Fruit fly (Drosophila melanogaster): ENCODE results near the gene Rpt3.

The Rpt3 gene

DNA sequence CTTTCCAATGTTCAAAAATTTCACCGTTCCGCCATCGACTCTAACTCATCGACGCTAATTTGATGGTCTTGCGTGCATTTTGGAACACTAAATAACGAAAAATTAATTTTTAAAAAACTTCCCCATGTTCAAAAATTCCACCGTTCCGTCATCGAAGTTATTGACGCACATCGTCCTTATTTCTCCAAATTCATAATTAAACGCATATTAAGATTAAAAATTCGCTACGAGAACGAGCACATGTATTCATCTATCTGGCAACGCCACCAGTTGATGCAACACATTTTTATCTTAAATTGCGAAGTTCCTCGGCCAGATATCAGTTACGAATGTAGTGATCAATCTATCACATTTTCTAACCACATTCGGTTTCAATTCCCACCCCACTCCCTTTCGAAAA lies 24.3 kb downstream of the Rpt3 start, which contains the start of gene Lint-1:
Lint-1 (plus strand) TSS at position 123 of the 400 bp plus-strand sequence.
- no peak for TF ChIP-seq noc (tag; optimal IDR thresholded peaks at IDR 0.05)

- TF ChIP-seq noc (tag; optimal IDR thresholded peaks at IDR 0.05): no peak
These were observed 28.5 kb downstream of the Rpt3 start for dm6 chrX:11153413-11153812.

DNA sequence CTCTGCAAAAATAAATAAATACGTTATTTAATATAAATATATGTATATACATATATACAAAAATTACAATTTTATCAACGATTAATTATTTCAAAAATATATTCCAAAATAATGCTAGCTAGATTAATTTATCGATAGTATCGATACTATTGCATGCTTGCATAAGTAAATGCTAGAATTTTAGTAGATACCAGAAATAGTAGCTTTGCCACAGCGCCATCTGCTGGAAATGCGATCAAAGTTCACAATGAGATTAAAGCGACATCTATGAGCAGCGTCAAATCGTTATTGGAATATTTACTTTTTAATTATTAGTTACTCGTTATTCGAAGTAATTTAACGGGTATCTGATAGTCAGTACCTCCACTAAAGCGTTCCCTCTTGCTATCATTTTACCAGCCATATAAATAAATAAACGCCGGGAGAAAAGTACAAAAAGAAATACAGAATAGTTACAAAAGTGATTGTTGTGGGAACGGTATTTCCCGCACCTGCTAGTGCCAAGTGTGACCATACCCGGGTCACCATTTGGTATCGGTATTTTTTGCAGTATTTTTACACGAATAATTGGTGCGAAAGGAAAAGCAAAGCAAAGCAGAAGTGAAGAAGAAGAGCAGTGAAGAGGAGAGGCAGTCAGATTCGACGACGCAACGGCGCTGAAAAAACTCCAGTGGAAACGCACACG lies 29.1 kb downstream of the Rpt3 start, which contains the start of the genes rtv and Dlic:
rtv (minus strand) TSS at position 165 of the 685 bp plus-strand sequence.
Dlic (plus strand) TSS at position 596 of the 685 bp plus-strand sequence.
- no peak for TF ChIP-seq noc (tag; optimal IDR thresholded peaks at IDR 0.05)

- TF ChIP-seq noc (tag; optimal IDR thresholded peaks at IDR 0.05): no peak
These were observed 29.8 kb downstream of the Rpt3 start for dm6 chrX:11154511-11155197.

DNA sequence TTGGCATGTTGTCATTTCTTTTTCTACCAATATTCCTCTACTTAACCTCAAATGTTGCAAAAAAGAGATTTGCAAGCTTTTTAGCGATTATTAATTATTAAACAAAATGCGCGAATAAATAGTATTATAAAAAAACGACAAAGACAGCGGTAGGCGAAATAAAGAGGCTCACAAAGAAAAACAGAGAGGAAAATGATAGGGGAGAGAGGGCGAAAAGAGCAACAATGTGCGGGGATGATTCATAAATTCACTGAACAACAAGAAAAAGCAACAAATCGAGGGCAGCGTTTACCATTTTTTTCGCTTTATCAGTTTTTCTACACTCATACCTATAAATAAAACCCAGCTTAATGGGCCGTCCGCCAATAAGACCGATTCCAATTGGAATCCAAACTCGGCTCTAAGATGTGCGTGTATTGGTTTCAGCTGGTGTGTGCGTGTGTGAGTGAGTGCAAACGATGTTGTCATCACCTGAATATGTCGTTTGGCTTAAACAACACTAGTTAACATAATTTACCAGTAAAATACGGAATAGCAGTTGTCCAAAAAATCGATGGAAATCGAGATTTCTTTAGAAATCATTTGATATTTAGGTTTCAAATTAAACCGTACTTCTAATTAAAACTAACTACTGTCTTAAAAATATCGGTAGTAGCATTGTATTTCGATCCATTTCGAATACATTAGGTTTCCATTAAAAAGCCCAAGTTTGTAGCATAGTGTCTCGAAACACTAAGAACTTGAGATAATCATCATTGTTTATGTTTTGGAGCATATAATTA lies 31.1 kb downstream of the Rpt3 start:
- peak; percentile 39 for TF ChIP-seq noc (tag; optimal IDR thresholded peaks at IDR 0.05)

DNA sequence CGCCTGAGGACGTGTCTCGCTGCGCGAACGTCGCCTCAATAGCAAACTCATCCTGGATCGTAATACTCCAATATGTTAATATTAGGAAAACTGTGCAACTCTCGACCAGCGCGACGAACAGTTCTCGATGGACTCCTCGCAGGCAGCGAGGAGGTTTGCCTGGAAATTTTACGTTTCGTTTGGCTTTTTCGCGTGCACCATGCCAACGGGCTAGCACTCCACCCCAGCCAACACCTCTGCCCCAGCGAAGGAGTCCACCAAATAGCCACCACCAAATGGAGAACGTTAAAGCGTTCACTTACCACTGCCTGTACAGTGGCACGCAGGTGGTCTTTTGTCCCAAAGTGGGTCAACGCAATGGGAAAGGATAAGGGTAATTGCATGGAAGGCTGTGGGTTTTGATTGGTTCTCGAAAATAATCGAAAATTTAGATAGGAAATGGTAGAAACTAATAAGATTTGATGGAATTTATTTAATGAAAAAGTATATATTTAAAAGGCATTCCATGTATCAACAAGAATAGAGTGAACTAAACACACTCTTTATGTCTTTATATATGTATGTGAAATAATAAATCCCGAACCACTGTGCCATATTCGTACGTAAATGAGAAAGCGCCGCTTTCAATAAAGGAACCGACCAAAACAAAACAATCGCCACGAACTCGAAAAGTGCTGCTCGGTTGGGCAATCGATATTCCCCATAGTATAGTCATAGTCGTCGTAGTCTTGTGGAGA lies 35.0 kb downstream of the Rpt3 start, which contains the start of gene CG32668:
CG32668 (minus strand) TSS at position 51 of the 737 bp plus-strand sequence.
- TF ChIP-seq noc (tag; optimal IDR thresholded peaks at IDR 0.05): no peak

DNA sequence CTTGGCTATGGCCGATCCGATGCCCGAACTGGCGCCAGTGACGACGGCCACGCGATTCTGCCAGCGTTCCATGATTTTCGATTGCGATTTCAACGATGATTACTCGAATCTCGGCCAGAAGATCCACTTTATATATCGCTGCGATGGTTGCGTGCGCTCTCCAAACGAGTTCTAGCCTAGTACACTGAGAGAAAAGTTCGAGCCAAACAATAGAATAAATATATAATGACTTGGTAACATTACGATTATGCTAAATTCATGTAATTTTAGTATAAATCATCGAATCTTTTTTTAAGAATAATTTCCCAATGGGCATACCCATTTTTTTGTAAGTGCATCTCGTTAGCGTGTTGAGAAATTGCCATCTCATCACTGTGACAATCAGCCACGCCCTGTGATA lies 44.1 kb downstream of the Rpt3 start, which contains the start of gene Antdh:
Antdh (minus strand) TSS at position 101 of the 400 bp plus-strand sequence.
- TF ChIP-seq noc (tag; optimal IDR thresholded peaks at IDR 0.05): no peak

DNA sequence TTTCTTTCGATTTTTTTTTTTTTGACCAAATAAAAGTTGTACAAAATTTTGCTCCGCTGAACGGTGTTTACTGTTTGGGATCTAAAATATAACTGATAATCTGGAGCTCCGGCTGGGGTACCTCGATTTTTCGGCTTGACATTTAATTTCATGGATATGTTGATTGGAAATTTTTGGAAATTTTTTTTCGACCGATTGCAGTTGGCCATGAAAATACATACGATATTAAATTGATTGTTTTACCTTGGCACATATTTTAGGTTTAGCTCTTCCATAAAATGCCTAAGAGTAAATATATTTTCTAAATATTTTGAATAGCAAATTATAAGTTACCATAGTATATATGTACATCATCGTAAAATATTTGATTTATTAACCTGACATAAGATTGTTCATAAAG lies 45.7 kb downstream of the Rpt3 start, which contains the start of gene CG1394:
CG1394 (minus strand) TSS at position 101 of the 400 bp plus-strand sequence.
- no peak for TF ChIP-seq noc (tag; optimal IDR thresholded peaks at IDR 0.05)

DNA sequence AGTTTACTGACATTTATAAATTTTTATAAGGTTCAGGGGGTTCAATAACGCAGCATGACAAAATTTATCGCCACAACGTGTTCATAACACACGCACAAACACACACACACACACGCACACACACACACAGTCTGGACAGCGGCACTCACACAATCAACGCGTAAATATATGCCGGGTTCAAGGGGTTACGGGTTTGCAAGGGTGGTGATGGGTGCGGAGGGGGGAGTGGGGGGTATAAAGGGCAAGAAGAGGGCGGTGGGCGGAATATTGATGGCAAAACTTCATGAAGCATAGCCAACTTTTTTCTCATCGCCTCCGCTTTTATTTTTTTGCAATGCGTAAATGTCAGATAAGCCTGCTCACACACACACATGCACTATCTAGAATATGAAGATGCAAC lies 51.2 kb downstream of the Rpt3 start:
- TF ChIP-seq noc (tag; optimal IDR thresholded peaks at IDR 0.05): no peak
